Fruit fly (Drosophila melanogaster): ENCODE results near the gene Sema1a.

The Sema1a gene

dm6 chr2L:8619583-8620232, 77.8 kb downstream of the Sema1a start (continued):
- TF ChIP-seq Abd-B (GFP tag; optimal IDR thresholded peaks at IDR 0.05) = no peak
- TF ChIP-seq Bgb (GFP tag; IDR thresholded peaks at IDR 0.05; ENCODE audit: partially characterized antibody) = peak; percentile 67
- no peak for TF ChIP-seq CG17361 (GFP tag; IDR thresholded peaks at IDR 0.05)
- TF ChIP-seq Dek (tag; optimal IDR thresholded peaks at IDR 0.05) = no peak
- TF ChIP-seq tio (GFP tag; optimal IDR thresholded peaks at IDR 0.05) = no peak
- no peak for TF ChIP-seq abd-A (tag; optimal IDR thresholded peaks at IDR 0.05)
- no peak for TF ChIP-seq Nf-YB (GFP tag; optimal IDR thresholded peaks at IDR 0.05)
- no peak for TF ChIP-seq CG15601 (tag; optimal IDR thresholded peaks at IDR 0.05)
- no peak for TF ChIP-seq prd (optimal IDR thresholded peaks at IDR 0.05)
- no peak for TF ChIP-seq prd (GFP tag; IDR thresholded peaks at IDR 0.05)
- TF ChIP-seq unpg (GFP tag; optimal IDR thresholded peaks at IDR 0.05) = no peak
- no peak for TF ChIP-seq nom (GFP tag; optimal IDR thresholded peaks at IDR 0.05)
- TF ChIP-seq CG1602 (GFP tag; optimal IDR thresholded peaks at IDR 0.05) = no peak
- no peak for TF ChIP-seq sna (GFP tag; IDR thresholded peaks at IDR 0.05; ENCODE audit: partially characterized antibody)
- no peak for TF ChIP-seq nau (GFP tag; optimal IDR thresholded peaks at IDR 0.05)
- no peak for TF ChIP-seq aop (GFP tag; IDR thresholded peaks at IDR 0.05)
- no peak for TF ChIP-seq hth (optimal IDR thresholded peaks at IDR 0.05)
- TF ChIP-seq CG4360 (GFP tag; IDR thresholded peaks at IDR 0.05) = no peak
- no peak for TF ChIP-seq trh (GFP tag; optimal IDR thresholded peaks at IDR 0.05)
- no peak for TF ChIP-seq sim (GFP tag; IDR thresholded peaks at IDR 0.05)
- TF ChIP-seq nerfin-1 (tag; optimal IDR thresholded peaks at IDR 0.05) = no peak
- no peak for TF ChIP-seq stc (GFP tag; IDR thresholded peaks at IDR 0.05)
- peak; percentile 53 for TF ChIP-seq tna (GFP tag; IDR thresholded peaks at IDR 0.05; ENCODE audit: partially characterized antibody)
- TF ChIP-seq Oaz (GFP tag; IDR thresholded peaks at IDR 0.05) = no peak
- no peak for TF ChIP-seq ATbp (GFP tag; optimal IDR thresholded peaks at IDR 0.05)
- TF ChIP-seq sd (tag; optimal IDR thresholded peaks at IDR 0.05) = no peak
- TF ChIP-seq CG9797 (GFP tag; optimal IDR thresholded peaks at IDR 0.05) = no peak
- TF ChIP-seq CG2120 (GFP tag; optimal IDR thresholded peaks at IDR 0.05) = peak; percentile 2
- no peak for TF ChIP-seq unc-4 (GFP tag; IDR thresholded peaks at IDR 0.05; ENCODE audit: partially characterized antibody)
- no peak for TF ChIP-seq trem (tag; optimal IDR thresholded peaks at IDR 0.05)
- no peak for TF ChIP-seq bowl (GFP tag; IDR thresholded peaks at IDR 0.05)
- TF ChIP-seq CG4424 (GFP tag; optimal IDR thresholded peaks at IDR 0.05) = no peak
- no peak for TF ChIP-seq eyg (GFP tag; optimal IDR thresholded peaks at IDR 0.05)
- TF ChIP-seq CG32772 (GFP tag; IDR thresholded peaks at IDR 0.05) = no peak
- TF ChIP-seq CG2889 (GFP tag; IDR thresholded peaks at IDR 0.05) = no peak
- TF ChIP-seq disco-r (GFP tag; optimal IDR thresholded peaks at IDR 0.05) = no peak
- TF ChIP-seq bsh (GFP tag; optimal IDR thresholded peaks at IDR 0.05) = no peak
- no peak for TF ChIP-seq CG31365 (tag; optimal IDR thresholded peaks at IDR 0.05)
- TF ChIP-seq Side (GFP tag; optimal IDR thresholded peaks at IDR 0.05) = no peak
- TF ChIP-seq gce (GFP tag; IDR thresholded peaks at IDR 0.05) = no peak
- no peak for TF ChIP-seq Dip3 (GFP tag; optimal IDR thresholded peaks at IDR 0.05)
- no peak for TF ChIP-seq Chrac-16 (GFP tag; optimal IDR thresholded peaks at IDR 0.05)
- no peak for TF ChIP-seq Hand (GFP tag; optimal IDR thresholded peaks at IDR 0.05)
- peak; percentile 38; the same call in 1 of the 2 replicates for TF ChIP-seq CG13287 (GFP tag; IDR thresholded peaks at IDR 0.05; ENCODE audit: partially characterized antibody)
- peak; percentile 10 for TF ChIP-seq CG11504 (tag; optimal IDR thresholded peaks at IDR 0.05)
- no peak for TF ChIP-seq inv (GFP tag; IDR thresholded peaks at IDR 0.05; ENCODE audit: partially characterized antibody)
- TF ChIP-seq Max (GFP tag; optimal IDR thresholded peaks at IDR 0.05) = no peak
- TF ChIP-seq CG34224 (GFP tag; IDR thresholded peaks at IDR 0.05; ENCODE audit: partially characterized antibody) = peak; percentile 25; the same call in 1 of the 3 replicates
- peak; percentile 66; the same call in 1 of the 4 replicates for TF ChIP-seq chinmo (GFP tag; IDR thresholded peaks at IDR 0.05; ENCODE audit: partially characterized antibody)
- no peak for TF ChIP-seq Dref (GFP tag; IDR thresholded peaks at IDR 0.05)

Data from whole organism, embryonic.